Worm (Caenorhabditis elegans) whole organism, midembryonic: ENCODE measurements around the gene srh-301.
"Not testable (repeated sequence)": the region's sequence is repeated elsewhere in the genome, so short reads cannot be mapped to it uniquely, and the experiment has no call there.

Experiments used
- T22C8.4 ChIP-seq: fragments of 200-800 bp; sonication (Bioruptor generic); IDR thresholded peaks from 2 replicates; pipeline ENCODE4 v1.3.6; 2022; ENCODE audit warnings: missing genetic modification characterization, missing compliant biosample characterization
- cog-1 ChIP-seq: sonication (generic microtip); optimal IDR thresholded peaks from 2 replicates; lab custom pipeline; 2016; ENCODE audit warnings: missing genetic modification characterization, missing compliant biosample characterization
- flt-1 ChIP-seq: fragments of 200-800 bp; sonication (Bioruptor generic); IDR thresholded peaks from 2 replicates; pipeline ENCODE4 v1.3.6; 2022; ENCODE audit warnings: missing genetic modification characterization, missing compliant biosample characterization
- klf-2 ChIP-seq: fragments of 200-800 bp; sonication (Bioruptor generic); conservative IDR thresholded peaks from 2 replicates; pipeline ENCODE4 v1.3.6; 2022; ENCODE audit warnings: missing genetic modification reagents, missing genetic modification characterization, missing compliant biosample characterization
- med-1 ChIP-seq: sonication (generic microtip); optimal IDR thresholded peaks from 2 replicates; lab custom pipeline; 2017; ENCODE audit warnings: missing genetic modification characterization, mild to moderate bottlenecking, missing compliant biosample characterization, antibody characterized with exemption, missing genetic modification reagents; ENCODE audit not compliant: insufficient read depth
- ref-1 ChIP-seq: fragments of 200-800 bp; sonication (Bioruptor generic); conservative IDR thresholded peaks from 2 replicates; pipeline ENCODE4 v1.3.6; 2022; ENCODE audit warnings: missing genetic modification reagents, missing genetic modification characterization, missing compliant biosample characterization
- tab-1 ChIP-seq: fragments of 200-800 bp; sonication (Bioruptor generic); IDR thresholded peaks from 2 replicates; pipeline ENCODE4 v1.3.6; 2022; ENCODE audit warnings: missing genetic modification characterization, missing compliant biosample characterization
- ztf-23 ChIP-seq: fragments of 200-800 bp; sonication (Bioruptor generic); IDR thresholded peaks from 2 replicates; pipeline ENCODE4 v1.3.6; 2022; ENCODE audit warnings: missing genetic modification reagents, missing genetic modification characterization, missing compliant biosample characterization
- ztf-29 ChIP-seq: fragments of 200-800 bp; sonication (Bioruptor generic); IDR thresholded peaks from 2 replicates; pipeline ENCODE4 v1.3.6; 2022; ENCODE audit warnings: missing genetic modification reagents, missing genetic modification characterization, missing compliant biosample characterization

srh-301 gene

DNA sequence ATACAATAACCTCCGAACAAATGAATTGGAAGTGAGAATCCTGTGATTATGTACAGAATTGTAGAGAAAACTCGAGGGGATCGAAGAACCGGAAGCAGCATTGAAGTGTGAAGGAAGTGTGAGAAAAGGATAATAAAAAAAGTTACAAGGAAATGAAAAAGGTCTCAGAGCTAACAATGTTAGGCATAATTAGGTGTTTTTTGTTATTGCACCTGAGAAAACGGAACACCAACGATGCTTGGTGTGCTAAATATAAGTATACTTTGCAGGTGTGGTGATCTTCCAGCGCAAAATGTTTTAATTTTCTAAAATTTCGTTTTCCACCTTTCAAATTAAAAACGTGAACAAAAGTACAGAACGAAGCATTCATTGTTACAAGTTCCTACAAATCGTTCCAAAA lies 19.4 kb downstream of the srh-301 start, which contains the start of gene srh-286:
Gene srh-286 (minus strand): TSS at position 101 of the 400 bp plus-strand sequence.
- no peak for TF ChIP-seq ref-1 (GFP tag; lab: Robert Waterston, UW)
- TF ChIP-seq klf-2 (GFP tag; lab: Robert Waterston, UW): no peak
- TF ChIP-seq cog-1 (tag; lab: Kevin White, UChicago): no peak
- TF ChIP-seq ztf-29: no peak
- no peak for TF ChIP-seq med-1
- no peak for TF ChIP-seq flt-1 (GFP tag; lab: Robert Waterston, UW)

DNA sequence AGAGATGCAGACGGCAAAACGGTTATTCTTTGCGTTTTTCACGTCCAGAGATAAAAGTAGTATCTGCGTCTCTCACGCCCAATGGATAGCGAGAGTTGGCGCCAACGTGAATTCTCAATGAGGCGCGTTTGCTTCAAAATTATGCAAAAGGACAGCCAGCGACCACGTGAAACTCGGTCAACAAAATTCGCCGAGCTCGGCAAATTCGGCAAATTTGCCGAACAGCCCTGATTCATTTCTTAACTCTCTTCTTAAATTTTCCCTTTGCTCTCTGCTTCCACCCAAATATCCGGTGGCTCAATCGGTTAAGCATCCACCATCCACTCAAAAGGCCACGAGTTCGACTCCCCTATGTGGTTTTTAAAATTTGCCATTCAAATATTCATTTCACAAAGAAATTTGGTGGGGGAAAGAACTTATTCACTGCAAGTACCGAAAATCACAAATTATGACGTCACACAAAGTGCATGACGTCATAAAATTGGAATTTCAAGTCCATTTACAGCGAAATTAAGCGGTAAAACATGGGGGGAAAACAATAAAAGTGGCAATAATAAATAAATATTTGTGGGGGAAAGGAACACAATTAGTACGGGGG lies 20.8 kb downstream of the srh-301 start:
- TF ChIP-seq klf-2 (GFP tag; lab: Robert Waterston, UW): no peak
- TF ChIP-seq ztf-23: no peak
- no peak for TF ChIP-seq ref-1 (GFP tag; lab: Robert Waterston, UW)
- no peak for TF ChIP-seq T22C8.4 (GFP tag; lab: Robert Waterston, UW)
- TF ChIP-seq tab-1 (GFP tag; lab: Robert Waterston, UW): no peak
- no peak for TF ChIP-seq cog-1 (tag; lab: Kevin White, UChicago)
- no peak for TF ChIP-seq med-1
- no peak for TF ChIP-seq flt-1 (GFP tag; lab: Robert Waterston, UW)
- TF ChIP-seq ztf-29: no peak

DNA sequence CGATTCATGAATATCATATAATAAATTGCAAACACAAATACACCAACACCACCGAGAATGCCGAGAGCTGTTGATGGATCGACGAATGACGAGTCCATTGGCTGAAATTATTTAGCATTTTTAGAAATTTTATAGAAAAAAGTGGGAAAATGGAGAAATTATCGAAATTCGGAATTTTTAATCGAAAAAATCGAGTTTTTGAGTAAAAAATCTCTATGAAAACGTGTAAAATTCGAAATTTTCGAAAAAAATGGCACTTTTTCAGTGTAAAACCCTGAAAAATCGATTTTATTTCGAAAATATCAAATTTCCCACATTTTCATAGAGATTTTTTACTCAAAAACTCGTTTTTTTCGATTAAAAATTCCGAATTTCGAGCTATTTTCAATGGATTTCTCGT lies 31.2 kb downstream of the srh-301 start, which contains the start of gene tcc-1:
Gene tcc-1 (minus strand): TSS at position 101 of the 400 bp plus-strand sequence.
- TF ChIP-seq klf-2 (GFP tag; lab: Robert Waterston, UW) (no peak), T22C8.4 (GFP tag; lab: Robert Waterston, UW) (no peak), ref-1 (GFP tag; lab: Robert Waterston, UW) (no peak), tab-1 (GFP tag; lab: Robert Waterston, UW) (no peak), ztf-23 (no peak), cog-1 (tag; lab: Kevin White, UChicago) (no peak), ztf-29 (no peak), flt-1 (GFP tag; lab: Robert Waterston, UW) (no peak), med-1 (no peak)

DNA sequence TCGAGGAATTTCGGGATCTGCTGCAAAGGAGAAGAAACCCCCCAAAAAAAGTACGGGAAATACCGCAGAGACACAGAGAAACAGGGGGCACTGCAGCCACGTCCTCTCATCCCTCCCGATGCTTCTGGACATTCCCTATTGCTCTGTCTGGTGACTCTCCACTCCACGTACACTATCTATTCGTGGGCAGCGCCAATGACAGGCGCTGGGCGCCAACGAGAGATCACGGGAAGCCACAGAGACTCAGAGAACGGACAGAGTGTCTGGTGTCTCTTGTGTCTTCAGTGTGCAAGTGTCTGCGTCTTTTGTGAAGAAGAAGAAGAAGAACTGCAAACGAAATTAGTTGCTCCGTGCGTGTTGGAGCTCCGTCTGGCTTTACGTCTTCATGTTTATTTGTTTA lies 33.2 kb downstream of the srh-301 start:
- TF ChIP-seq T22C8.4 (GFP tag; lab: Robert Waterston, UW): no peak
- no peak for TF ChIP-seq cog-1 (tag; lab: Kevin White, UChicago)
- TF ChIP-seq tab-1 (GFP tag; lab: Robert Waterston, UW): no peak

DNA sequence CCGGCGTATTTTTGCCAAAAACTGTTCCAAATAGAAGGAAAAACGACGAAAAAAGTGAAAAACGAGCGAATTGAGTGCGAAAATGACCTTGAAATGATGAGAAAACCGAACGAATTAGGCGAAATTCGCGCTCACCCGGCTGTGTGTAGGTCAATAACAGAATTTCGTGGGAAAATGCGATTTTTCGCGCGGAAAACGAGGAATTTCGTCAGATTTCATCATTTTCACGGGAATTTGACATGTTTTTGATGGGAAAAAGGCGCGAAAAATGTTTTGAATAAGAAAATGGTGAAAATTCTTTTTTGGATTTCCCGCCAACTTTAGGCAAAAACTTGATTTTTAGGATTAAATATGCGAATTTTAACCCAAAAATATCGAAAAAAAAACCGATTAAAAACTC lies 34.4 kb downstream of the srh-301 start:
- TF ChIP-seq klf-2 (GFP tag; lab: Robert Waterston, UW) (no peak), ztf-29 (no peak), ref-1 (GFP tag; lab: Robert Waterston, UW) (no peak), ztf-23 (no peak), tab-1 (GFP tag; lab: Robert Waterston, UW) (no peak), med-1 (no peak), T22C8.4 (GFP tag; lab: Robert Waterston, UW) (no peak), flt-1 (GFP tag; lab: Robert Waterston, UW) (no peak), cog-1 (tag; lab: Kevin White, UChicago) (no peak)

DNA sequence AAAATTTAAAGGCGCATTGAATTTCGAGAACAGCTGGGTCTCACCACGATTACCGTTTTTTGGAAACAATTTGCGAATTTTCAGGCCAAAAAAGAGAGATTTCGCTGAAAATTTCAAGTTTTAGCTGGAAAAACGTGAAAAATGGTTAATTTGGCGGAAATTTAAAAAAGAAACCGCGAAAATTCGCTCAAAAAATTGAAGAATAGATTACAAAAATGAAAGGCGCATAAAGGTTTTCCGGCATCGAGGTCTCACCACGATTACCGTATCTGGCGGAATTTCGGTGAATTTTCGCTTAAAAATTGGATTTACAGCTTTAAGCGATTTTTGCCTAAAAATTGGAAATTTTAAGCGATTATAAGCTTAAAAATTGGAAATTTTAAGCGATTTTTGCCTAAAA lies 34.8 kb downstream of the srh-301 start:
- TF ChIP-seq flt-1 (GFP tag; lab: Robert Waterston, UW) (no peak), ztf-23 (no peak), ref-1 (GFP tag; lab: Robert Waterston, UW) (no peak), med-1 (no peak), T22C8.4 (GFP tag; lab: Robert Waterston, UW) (no peak), cog-1 (tag; lab: Kevin White, UChicago) (no peak), klf-2 (GFP tag; lab: Robert Waterston, UW) (no peak), ztf-29 (no peak), tab-1 (GFP tag; lab: Robert Waterston, UW) (no peak)

DNA sequence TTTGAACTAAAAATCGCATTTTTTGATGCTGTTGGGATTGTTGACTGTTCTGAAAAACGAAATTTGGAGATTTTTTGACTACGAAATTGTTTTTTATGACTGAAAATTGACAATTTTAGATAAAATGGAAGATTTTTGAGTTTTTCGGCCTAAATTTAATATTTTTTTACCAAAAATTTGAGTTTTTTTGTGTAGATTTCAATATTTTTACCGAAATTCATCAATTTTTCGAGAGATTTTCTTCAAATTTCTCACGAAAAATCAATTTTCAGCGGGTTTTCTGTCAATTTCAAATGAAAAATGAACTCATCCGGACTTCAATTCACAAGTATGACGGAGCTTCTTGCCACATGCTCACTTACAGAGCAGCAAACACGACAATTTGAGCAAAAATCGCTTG lies 40.6 kb downstream of the srh-301 start, which contains the start of gene Y59A8A.8:
Gene Y59A8A.8 (plus strand): TSS at position 301 of the 400 bp plus-strand sequence.
- not testable (repeated sequence) for TF ChIP-seq ref-1 (GFP tag; lab: Robert Waterston, UW); klf-2 (GFP tag; lab: Robert Waterston, UW); ztf-23

DNA sequence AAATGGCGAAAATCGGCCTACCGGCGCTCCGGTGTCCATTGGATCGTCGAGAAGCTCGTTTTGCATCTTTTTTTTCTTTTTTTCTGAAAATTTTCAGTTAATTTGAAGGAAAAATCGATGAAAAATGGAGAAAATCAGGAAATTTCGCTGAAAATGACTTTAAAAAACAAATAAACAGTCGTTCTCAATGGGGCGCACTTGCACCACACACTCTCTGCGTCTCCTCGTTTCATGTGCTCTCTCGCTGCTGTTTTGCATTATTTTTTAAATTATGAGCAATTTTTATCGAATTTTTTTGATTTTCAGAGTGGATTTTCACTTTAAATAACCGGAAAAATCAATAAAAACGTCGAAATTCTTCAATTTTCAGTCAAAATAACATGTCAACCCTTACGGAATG lies 45.9 kb downstream of the srh-301 start, which contains the start of gene csn-1:
Gene csn-1 (minus strand): TSS at position 83 of the 400 bp plus-strand sequence.
- TF ChIP-seq T22C8.4 (GFP tag; lab: Robert Waterston, UW): no peak

DNA sequence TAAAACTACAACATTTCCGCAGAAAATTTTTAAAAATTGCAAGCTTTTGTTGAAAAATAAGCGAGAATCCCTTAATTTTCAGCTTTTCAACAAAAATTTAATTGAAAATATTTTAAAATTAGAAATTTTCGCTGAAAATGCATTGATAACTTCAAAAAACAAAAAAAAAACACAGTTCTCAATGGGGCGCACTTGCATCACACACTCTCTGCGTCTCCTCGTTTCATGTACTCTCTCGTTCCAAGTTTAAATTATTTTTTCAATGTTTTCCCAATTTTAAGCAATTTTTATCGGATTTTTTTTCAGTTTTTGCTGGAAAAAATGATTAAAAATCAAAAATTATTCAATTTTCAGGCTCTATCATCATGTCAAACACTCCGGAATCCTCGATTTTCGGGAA lies 46.3 kb downstream of the srh-301 start, which contains the start of gene phf-14:
Gene phf-14 (plus strand): TSS at position 345 of the 400 bp plus-strand sequence.
- TF ChIP-seq ztf-29 (no peak), tab-1 (GFP tag; lab: Robert Waterston, UW) (no peak), ztf-23 (no peak), klf-2 (GFP tag; lab: Robert Waterston, UW) (no peak)
